Worm (Caenorhabditis elegans): Measurements from ENCODE around the gene F42A6.5.
"Not testable (repeated sequence)": the region's sequence is repeated elsewhere in the genome, so short reads cannot be mapped to it uniquely, and the experiment has no call there.

F42A6.5 gene

DNA sequence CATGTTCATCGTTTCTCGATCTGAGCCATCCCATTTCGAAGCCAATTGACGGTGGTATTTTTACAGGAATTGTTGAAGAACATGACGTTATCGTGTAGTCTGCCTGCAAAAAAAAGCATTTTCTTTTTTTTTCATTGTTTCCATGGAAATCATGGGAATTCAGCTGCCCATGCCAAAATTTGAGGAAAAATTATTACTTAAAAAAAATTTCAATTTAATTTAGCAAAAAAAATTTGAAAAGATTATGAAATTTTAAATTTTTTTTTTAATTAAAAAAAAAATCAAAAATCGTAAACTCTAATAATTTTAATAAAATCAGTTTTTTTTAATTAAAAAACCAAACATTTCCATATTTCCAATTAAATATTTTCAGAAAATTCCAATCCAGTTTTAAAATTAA is at the start of gene F42A6.5:
F42A6.5 (minus strand) TSS at position 101 of the 400 bp plus-strand sequence.
- not testable (repeated sequence) for TF ChIP-seq tbx-11 (GFP tag; IDR thresholded peaks at IDR 0.05); flt-1 (GFP tag; IDR thresholded peaks at IDR 0.05); ceh-13 (GFP tag; optimal IDR thresholded peaks at IDR 0.05)

DNA sequence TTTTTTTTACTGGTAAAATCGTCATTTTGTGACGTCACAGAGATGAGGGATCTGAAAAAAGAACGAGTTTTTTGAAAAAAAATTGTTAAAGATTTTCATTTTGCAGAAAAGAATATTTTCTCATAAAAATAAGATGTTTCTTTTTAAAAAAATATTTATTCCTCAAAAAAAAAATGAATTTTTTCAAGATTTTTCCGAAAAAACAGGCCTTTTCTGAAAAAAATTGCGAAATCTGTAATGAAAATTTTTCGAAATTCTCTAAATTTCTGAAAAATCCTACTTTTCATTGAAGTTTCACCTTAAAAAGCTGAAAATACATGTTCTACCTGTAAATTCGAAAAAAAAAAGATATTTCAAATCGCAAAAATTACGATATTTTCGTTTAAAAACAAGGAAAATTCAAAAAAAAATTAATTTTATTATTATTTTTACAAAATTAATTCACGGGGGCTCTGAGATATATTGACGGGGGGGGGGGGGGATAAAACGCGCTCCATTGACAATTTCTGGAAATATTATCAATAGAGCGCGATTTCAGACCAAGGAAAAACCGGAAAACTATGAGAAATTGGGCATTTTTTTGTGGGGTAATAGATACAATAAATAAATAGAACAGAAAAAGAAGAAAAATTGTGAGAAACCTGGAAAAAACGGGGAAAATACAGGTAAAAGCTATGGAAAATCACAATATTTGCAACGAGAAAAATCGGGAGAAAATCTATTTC is 46.6 kb upstream of the F42A6.5 start, which contains the start of gene otub-4:
otub-4 (minus strand) TSS at position 51 of the 725 bp plus-strand sequence.
- no peak for TF ChIP-seq ceh-13 (GFP tag; optimal IDR thresholded peaks at IDR 0.05)
- no peak for TF ChIP-seq sea-1 (GFP tag; conservative IDR thresholded peaks at IDR 0.05)
- no peak for TF ChIP-seq B0310.2 (tag; optimal IDR thresholded peaks at IDR 0.05)
- no peak for TF ChIP-seq F13C5.2 (tag; optimal IDR thresholded peaks at IDR 0.05)
- TF ChIP-seq hmg-4 (GFP tag; optimal IDR thresholded peaks at IDR 0.05) = no peak
- no peak for TF ChIP-seq scrt-1 (GFP tag; IDR thresholded peaks at IDR 0.05)
- no peak for TF ChIP-seq hmbx-1 (tag; optimal IDR thresholded peaks at IDR 0.05)
- TF ChIP-seq tbx-11 (GFP tag; IDR thresholded peaks at IDR 0.05) = no peak
- no peak for TF ChIP-seq ceh-36 (tag; optimal IDR thresholded peaks at IDR 0.05)
- TF ChIP-seq ama-1 (optimal IDR thresholded peaks at IDR 0.05) = no peak
- TF ChIP-seq ets-7 (tag; optimal IDR thresholded peaks at IDR 0.05) = no peak
- TF ChIP-seq hnd-1 (tag; optimal IDR thresholded peaks at IDR 0.05) = no peak
- no peak for TF ChIP-seq pes-1 (GFP tag; IDR thresholded peaks at IDR 0.05)
- TF ChIP-seq tbx-37 (GFP tag; conservative IDR thresholded peaks at IDR 0.05) = no peak

- TF ChIP-seq sea-1 (GFP tag; conservative IDR thresholded peaks at IDR 0.05) = no peak
- TF ChIP-seq B0310.2 (tag; optimal IDR thresholded peaks at IDR 0.05) = no peak
- no peak for TF ChIP-seq ceh-13 (GFP tag; optimal IDR thresholded peaks at IDR 0.05)
- TF ChIP-seq aly-1 (tag; optimal IDR thresholded peaks at IDR 0.05) = no peak
- no peak for TF ChIP-seq ama-1 (optimal IDR thresholded peaks at IDR 0.05)
- TF ChIP-seq scrt-1 (GFP tag; IDR thresholded peaks at IDR 0.05) = no peak
Measured at ce11 chrIV:3373370-3373769, 41.7 kb upstream of the F42A6.5 start.

DNA sequence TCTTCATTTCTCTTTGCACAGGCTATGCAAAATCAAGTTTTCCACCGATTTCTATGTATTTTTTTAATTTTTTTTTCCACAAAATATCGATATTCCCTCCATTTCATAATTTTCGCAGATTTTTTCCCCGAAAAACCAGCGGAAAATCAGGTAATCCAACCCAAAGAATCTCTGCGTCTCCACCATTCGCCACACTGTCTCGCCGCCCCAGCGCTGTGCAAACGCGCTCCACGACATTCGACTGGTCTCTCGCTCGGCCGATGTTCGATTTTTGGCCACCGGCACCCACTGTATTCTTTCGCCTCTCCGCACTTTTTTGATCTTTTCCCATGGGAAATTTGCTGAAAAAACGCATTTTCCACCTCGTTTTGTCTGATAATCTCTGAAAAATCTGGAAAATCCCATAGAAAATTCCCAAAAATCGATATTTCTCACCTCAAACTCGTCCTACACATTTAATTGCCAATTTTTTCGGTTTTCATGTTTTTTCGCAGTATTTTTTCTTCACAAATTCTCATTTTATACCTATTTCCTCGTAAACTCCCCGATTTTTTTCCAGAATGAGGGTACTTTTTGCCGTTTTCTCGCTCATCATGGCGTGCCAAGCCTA is 37.1 kb upstream of the F42A6.5 start, which contains the start of gene vha-19:
vha-19 (plus strand) TSS at position 560 of the 610 bp plus-strand sequence.
- no peak for TF ChIP-seq tbx-11 (GFP tag; IDR thresholded peaks at IDR 0.05)
- no peak for TF ChIP-seq tbx-37 (GFP tag; conservative IDR thresholded peaks at IDR 0.05)
- no peak for TF ChIP-seq ceh-36 (tag; optimal IDR thresholded peaks at IDR 0.05)
- no peak for TF ChIP-seq F13C5.2 (tag; optimal IDR thresholded peaks at IDR 0.05)

ce11 chrIV:3363784-3364183 is 32.1 kb upstream of the F42A6.5 start:
- TF ChIP-seq ama-1 (optimal IDR thresholded peaks at IDR 0.05) (no peak), tbx-37 (GFP tag; conservative IDR thresholded peaks at IDR 0.05) (no peak), pes-1 (GFP tag; IDR thresholded peaks at IDR 0.05) (no peak), F13C5.2 (tag; optimal IDR thresholded peaks at IDR 0.05) (no peak), hmg-4 (GFP tag; optimal IDR thresholded peaks at IDR 0.05) (no peak), hnd-1 (tag; optimal IDR thresholded peaks at IDR 0.05) (no peak), scrt-1 (GFP tag; IDR thresholded peaks at IDR 0.05) (no peak), hmbx-1 (tag; optimal IDR thresholded peaks at IDR 0.05) (no peak), ceh-13 (GFP tag; optimal IDR thresholded peaks at IDR 0.05) (no peak), ets-7 (tag; optimal IDR thresholded peaks at IDR 0.05) (no peak), flt-1 (GFP tag; IDR thresholded peaks at IDR 0.05) (no peak), aly-1 (tag; optimal IDR thresholded peaks at IDR 0.05) (no peak), tbx-11 (GFP tag; IDR thresholded peaks at IDR 0.05) (no peak), B0310.2 (tag; optimal IDR thresholded peaks at IDR 0.05) (no peak), ceh-36 (tag; optimal IDR thresholded peaks at IDR 0.05) (no peak), tra-4 (tag; optimal IDR thresholded peaks at IDR 0.05) (no peak), sea-1 (GFP tag; conservative IDR thresholded peaks at IDR 0.05) (no peak)

DNA sequence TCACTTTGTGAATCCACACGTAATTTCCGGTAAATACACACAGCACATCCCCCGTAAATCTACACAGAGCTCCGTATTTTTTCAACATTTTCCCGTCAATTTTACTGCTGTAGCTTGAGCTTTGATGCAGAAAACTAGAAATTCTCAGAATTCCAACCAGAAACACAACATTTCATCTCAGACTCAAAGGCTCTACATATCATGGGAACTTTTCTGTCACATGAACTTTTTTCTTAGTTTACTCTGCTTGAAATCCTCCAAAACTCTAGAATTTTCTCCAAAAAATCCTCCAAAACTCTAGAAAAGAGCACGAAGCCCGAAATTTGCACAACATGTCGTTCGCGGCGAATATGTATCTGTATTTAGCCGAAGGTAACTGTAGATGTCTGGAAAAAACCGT is 31.6 kb upstream of the F42A6.5 start, which contains the start of gene Y55H10A.2:
Y55H10A.2 (plus strand) TSS at position 301 of the 400 bp plus-strand sequence.
- no peak for TF ChIP-seq sea-1 (GFP tag; conservative IDR thresholded peaks at IDR 0.05)
- TF ChIP-seq hnd-1 (tag; optimal IDR thresholded peaks at IDR 0.05) = no peak
- no peak for TF ChIP-seq ceh-36 (tag; optimal IDR thresholded peaks at IDR 0.05)
- TF ChIP-seq tra-4 (tag; optimal IDR thresholded peaks at IDR 0.05) = no peak
- no peak for TF ChIP-seq pes-1 (GFP tag; IDR thresholded peaks at IDR 0.05)
- TF ChIP-seq flt-1 (GFP tag; IDR thresholded peaks at IDR 0.05) = no peak
- no peak for TF ChIP-seq hmbx-1 (tag; optimal IDR thresholded peaks at IDR 0.05)
- no peak for TF ChIP-seq aly-1 (tag; optimal IDR thresholded peaks at IDR 0.05)
- no peak for TF ChIP-seq hmg-4 (GFP tag; optimal IDR thresholded peaks at IDR 0.05)
- no peak for TF ChIP-seq scrt-1 (GFP tag; IDR thresholded peaks at IDR 0.05)
- TF ChIP-seq tbx-11 (GFP tag; IDR thresholded peaks at IDR 0.05) = no peak
- TF ChIP-seq B0310.2 (tag; optimal IDR thresholded peaks at IDR 0.05) = no peak
- no peak for TF ChIP-seq tbx-37 (GFP tag; conservative IDR thresholded peaks at IDR 0.05)
- TF ChIP-seq F13C5.2 (tag; optimal IDR thresholded peaks at IDR 0.05) = no peak
- no peak for TF ChIP-seq ama-1 (optimal IDR thresholded peaks at IDR 0.05)
- no peak for TF ChIP-seq ceh-13 (GFP tag; optimal IDR thresholded peaks at IDR 0.05)

DNA sequence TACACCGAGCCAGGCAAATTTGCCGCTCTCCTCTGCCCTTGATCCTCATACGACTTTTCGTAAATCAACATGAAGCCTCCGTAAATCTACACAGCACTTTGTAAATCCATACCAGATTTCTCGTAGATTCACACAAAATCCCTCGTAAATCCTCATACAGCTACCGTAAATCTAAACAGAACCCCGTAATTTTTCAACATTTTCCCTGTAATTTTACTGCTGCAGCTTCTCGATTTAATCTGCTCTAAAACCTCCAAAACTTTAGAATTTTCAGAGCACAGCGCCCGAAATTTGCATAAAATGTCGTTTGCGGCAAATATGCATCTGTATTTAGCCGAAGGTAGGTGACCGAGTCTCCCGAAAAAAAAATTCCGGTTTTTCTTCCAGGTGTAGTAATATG is 23.1 kb upstream of the F42A6.5 start, which contains the start of gene F42A6.1:
F42A6.1 (plus strand) TSS at position 301 of the 400 bp plus-strand sequence.
- TF ChIP-seq tbx-37 (GFP tag; conservative IDR thresholded peaks at IDR 0.05) (no peak), B0310.2 (tag; optimal IDR thresholded peaks at IDR 0.05) (no peak), hmg-4 (GFP tag; optimal IDR thresholded peaks at IDR 0.05) (no peak), hmbx-1 (tag; optimal IDR thresholded peaks at IDR 0.05) (no peak)

Data from whole organism, early embryonic.